Worm (Caenorhabditis elegans) whole organism, L4 larva: ENCODE measurements around the gene ttr-6.

Experiments used
- D1046.2 ChIP-seq: fragments of 200-800 bp; sonication (Bioruptor generic); IDR thresholded peaks from 2 replicates; pipeline ENCODE4 v1.3.6; 2022; ENCODE audit warnings: missing genetic modification characterization, missing compliant biosample characterization
- F10B5.3 ChIP-seq: sonication (generic microtip); optimal IDR thresholded peaks from 2 replicates; lab custom pipeline; 2016; ENCODE audit warnings: mild to moderate bottlenecking, missing genetic modification characterization, missing compliant biosample characterization
- F44E2.7 ChIP-seq: fragments of 200-800 bp; sonication (Bioruptor generic); IDR thresholded peaks from 2 replicates; pipeline ENCODE4 v2.1.2; 2022; ENCODE audit warnings: missing genetic modification characterization, missing compliant biosample characterization
- T20F7.1 ChIP-seq: fragments of 200-800 bp; sonication (Bioruptor generic); optimal IDR thresholded peaks from 2 replicates; lab custom pipeline; 2018; ENCODE audit warnings: mild to moderate bottlenecking, missing genetic modification characterization, missing compliant biosample characterization
- Y48G9A.11 ChIP-seq: fragments of 200-800 bp; sonication (Bioruptor generic); IDR thresholded peaks from 2 replicates; pipeline ENCODE4 v1.3.6; 2022; ENCODE audit warnings: missing genetic modification reagents, missing genetic modification characterization, missing compliant biosample characterization
- ZK337.2 ChIP-seq: fragments of 200-800 bp; sonication (Bioruptor generic); IDR thresholded peaks from 2 replicates; pipeline ENCODE4 v1.3.6; 2022; ENCODE audit warnings: missing genetic modification reagents, missing genetic modification characterization, missing compliant biosample characterization
- daf-12 ChIP-seq: fragments of 150-350 bp; optimal IDR thresholded peaks from 2 replicates; lab custom pipeline; 2014; ENCODE audit warnings: missing biosample characterization, missing genetic modification reagents, missing genetic modification characterization
- dmd-6 ChIP-seq: fragments of 200-800 bp; sonication (Bioruptor generic); IDR thresholded peaks from 2 replicates; pipeline ENCODE4 v1.3.6; 2022; ENCODE audit warnings: missing genetic modification reagents, missing genetic modification characterization, missing compliant biosample characterization
- egl-27 ChIP-seq: sonication (generic microtip); optimal IDR thresholded peaks from 3 replicates; lab custom pipeline; 2017; ENCODE audit warnings: missing biosample characterization, missing genetic modification reagents, missing genetic modification characterization
- egl-43 ChIP-seq: fragments of 200-800 bp; sonication (Bioruptor generic); IDR thresholded peaks from 2 replicates; pipeline ENCODE4 v1.3.6; 2022; ENCODE audit warnings: missing genetic modification reagents, missing genetic modification characterization, missing compliant biosample characterization
- gei-8 ChIP-seq: fragments of 200-800 bp; sonication (Bioruptor generic); optimal IDR thresholded peaks from 2 replicates; lab custom pipeline; 2018; ENCODE audit warnings: mild to moderate bottlenecking, missing genetic modification characterization, missing compliant biosample characterization
- lin-29 ChIP-seq: fragments of 200-800 bp; sonication (Bioruptor generic); IDR thresholded peaks from 2 replicates; pipeline ENCODE4 v1.3.6; 2022; ENCODE audit warnings: missing genetic modification reagents, missing genetic modification characterization, missing compliant biosample characterization
- lin-39 ChIP-seq: fragments of 150-350 bp; optimal IDR thresholded peaks from 2 replicates; lab custom pipeline; 2014; ENCODE audit warnings: missing biosample characterization, missing genetic modification reagents, missing genetic modification characterization
- lir-3 ChIP-seq: sonication (generic microtip); optimal IDR thresholded peaks from 2 replicates; lab custom pipeline; 2016; ENCODE audit warnings: mild to moderate bottlenecking, missing genetic modification characterization, missing compliant biosample characterization
- mes-2 ChIP-seq: sonication (generic microtip); optimal IDR thresholded peaks from 2 replicates; lab custom pipeline; 2016; ENCODE audit warnings: missing genotype, mild to moderate bottlenecking, missing genetic modification characterization, missing compliant biosample characterization; ENCODE audit not compliant: poor library complexity, severe bottlenecking
- mxl-2 ChIP-seq: fragments of 200-800 bp; sonication (Bioruptor generic); conservative IDR thresholded peaks from 2 replicates; pipeline ENCODE4 v1.3.6; 2022; ENCODE audit warnings: missing genetic modification reagents, missing genetic modification characterization, missing compliant biosample characterization
- mxl-3 ChIP-seq: fragments of 200-800 bp; sonication (Bioruptor generic); optimal IDR thresholded peaks from 2 replicates; lab custom pipeline; 2018; ENCODE audit warnings: mild to moderate bottlenecking, missing genetic modification characterization, missing compliant biosample characterization
- nhr-10 ChIP-seq: fragments of 150-350 bp; optimal IDR thresholded peaks from 2 replicates; lab custom pipeline; 2014; ENCODE audit warnings: missing biosample characterization, missing genetic modification characterization
- nhr-102 ChIP-seq: sonication (generic microtip); optimal IDR thresholded peaks from 2 replicates; lab custom pipeline; 2016; ENCODE audit warnings: mild to moderate bottlenecking, missing genetic modification characterization, moderate library complexity, missing compliant biosample characterization
- nhr-28 ChIP-seq: fragments of 150-350 bp; optimal IDR thresholded peaks from 2 replicates; lab custom pipeline; 2014; ENCODE audit warnings: missing biosample characterization, missing genetic modification characterization
- nhr-41 ChIP-seq: fragments of 200-800 bp; sonication (Bioruptor generic); IDR thresholded peaks from 2 replicates; pipeline ENCODE4 v1.3.6; 2022; ENCODE audit warnings: missing genetic modification reagents, missing genetic modification characterization, missing compliant biosample characterization
- nhr-42 ChIP-seq: fragments of 200-800 bp; sonication (Bioruptor generic); IDR thresholded peaks from 2 replicates; pipeline ENCODE4 v1.3.6; 2022; ENCODE audit warnings: missing genetic modification characterization, missing compliant biosample characterization
- nhr-76 ChIP-seq: fragments of 150-350 bp; optimal IDR thresholded peaks from 2 replicates; lab custom pipeline; 2014; ENCODE audit warnings: missing biosample characterization, missing genetic modification characterization
- saeg-2 ChIP-seq: fragments of 200-800 bp; sonication (Bioruptor generic); IDR thresholded peaks from 2 replicates; pipeline ENCODE4 v1.3.6; 2022; ENCODE audit warnings: missing genetic modification reagents, missing genetic modification characterization, missing compliant biosample characterization
- sdz-12 ChIP-seq: fragments of 200-800 bp; sonication (Bioruptor generic); optimal IDR thresholded peaks from 2 replicates; lab custom pipeline; 2018; ENCODE audit warnings: mild to moderate bottlenecking, missing genetic modification characterization, missing compliant biosample characterization
- set-16 ChIP-seq: fragments of 200-800 bp; sonication (Bioruptor generic); IDR thresholded peaks from 2 replicates; pipeline ENCODE4 v1.3.6; 2022; ENCODE audit warnings: missing genetic modification reagents, missing genetic modification characterization, missing compliant biosample characterization
- snpc-1.2 ChIP-seq: fragments of 200-800 bp; sonication (Bioruptor generic); IDR thresholded peaks from 2 replicates; pipeline ENCODE4 v1.3.6; 2022; ENCODE audit warnings: missing genetic modification reagents, missing genetic modification characterization, missing compliant biosample characterization
- snpc-4 ChIP-seq: fragments of 150-350 bp; optimal IDR thresholded peaks from 2 replicates; lab custom pipeline; 2014; ENCODE audit warnings: missing biosample characterization, missing genetic modification characterization
- tag-97 ChIP-seq: fragments of 200-800 bp; sonication (Bioruptor generic); IDR thresholded peaks from 2 replicates; pipeline ENCODE4 v1.3.6; 2022; ENCODE audit warnings: missing genetic modification characterization, missing compliant biosample characterization
- unc-62 ChIP-seq, 3 experiments: fragments of 150-350 bp in 1 of 3; sonication (generic microtip); optimal IDR thresholded peaks in 2 of 3; peaks in 1 of 3; 1 replicate in 1 of 3; 2 replicates in 2 of 3; lab custom pipeline; 2014 to 2017; ENCODE audit warnings: missing biosample characterization in 3 of 3, missing genetic modification characterization in 3 of 3, missing genetic modification reagents in 3 of 3, missing genotype in 1 of 3
- zip-2 ChIP-seq: fragments of 150-350 bp; optimal IDR thresholded peaks from 2 replicates; lab custom pipeline; 2014; ENCODE audit warnings: missing biosample characterization, missing genetic modification characterization
- ztf-11 ChIP-seq: fragments of 150-350 bp; optimal IDR thresholded peaks from 2 replicates; lab custom pipeline; 2014; ENCODE audit warnings: missing biosample characterization, missing genetic modification characterization

The ttr-6 gene

ce11 chrX:6588495-6588894, 8.4 kb downstream of the ttr-6 start, which contains the start of gene fbxl-4:
Gene fbxl-4, plus strand, starts transcription at chrX:6588795.
- no peak for TF ChIP-seq F10B5.3
- TF ChIP-seq lin-39 (tag; lab: Kevin White, UChicago), result no peak
- no peak for TF ChIP-seq zip-2
- TF ChIP-seq snpc-1.2, result no peak
- no peak for TF ChIP-seq Y48G9A.11
- TF ChIP-seq saeg-2 (GFP tag; lab: Robert Waterston, UW), result no peak
- TF ChIP-seq nhr-76 (tag; lab: Kevin White, UChicago), result no peak
- TF ChIP-seq nhr-102 (tag; lab: Kevin White, UChicago), result no peak
- TF ChIP-seq mxl-2, result no peak
- no peak for TF ChIP-seq nhr-42
- no peak for TF ChIP-seq nhr-10 (tag; lab: Kevin White, UChicago)
- no peak for TF ChIP-seq lir-3 (tag; lab: Kevin White, UChicago)
- TF ChIP-seq T20F7.1 (GFP tag; lab: Kevin White, UChicago), result no peak
- TF ChIP-seq lin-29, result no peak
- TF ChIP-seq snpc-4 (tag; lab: Kevin White, UChicago), result no peak
- TF ChIP-seq daf-12 (tag; lab: Kevin White, UChicago), result no peak
- no peak for TF ChIP-seq dmd-6 (GFP tag; lab: Robert Waterston, UW)
- TF ChIP-seq, all 104 proteins: peak for 0

ce11 chrX:6583385-6583784, 13.5 kb downstream of the ttr-6 start:
- TF ChIP-seq unc-62 (GFP tag; optimal IDR thresholded peaks at IDR 0.05 in 1 of 2; lab: Kevin White, UChicago), result peak in 1 of 2 experiments; percentile 93
- no peak for TF ChIP-seq unc-62 (tag; optimal IDR thresholded peaks at IDR 0.05; lab: Kevin White, UChicago)
- TF ChIP-seq nhr-41, result no peak
- TF ChIP-seq, all 104 proteins: peak for 1

ce11 chrX:6575992-6576391, 20.9 kb downstream of the ttr-6 start:
- TF ChIP-seq unc-62 (GFP tag; optimal IDR thresholded peaks at IDR 0.05 in 1 of 2; lab: Kevin White, UChicago) (peak in 1 of 2 experiments; percentile 95), unc-62 (tag; optimal IDR thresholded peaks at IDR 0.05; lab: Kevin White, UChicago) (no peak), egl-27 (tag; lab: Kevin White, UChicago) (no peak)

ce11 chrX:6572987-6573386, 23.9 kb downstream of the ttr-6 start:
- TF ChIP-seq set-16 (GFP tag; lab: Robert Waterston, UW) (peak; percentile 57), nhr-28 (tag; lab: Kevin White, UChicago) (no peak)
- TF ChIP-seq, all 104 proteins: peak for 1

- TF ChIP-seq unc-62 (GFP tag; optimal IDR thresholded peaks at IDR 0.05 in 1 of 2; lab: Kevin White, UChicago), result peak in 1 of 2 experiments; percentile 71
- no peak for TF ChIP-seq unc-62 (tag; optimal IDR thresholded peaks at IDR 0.05; lab: Kevin White, UChicago)
- no peak for TF ChIP-seq F44E2.7 (GFP tag; lab: Robert Waterston, UW)
These were observed 27.3 kb downstream of the ttr-6 start, which contains the start of gene dop-3 for ce11 chrX:6569624-6570023. Gene dop-3, minus strand, starts transcription at chrX:6569724.

ce11 chrX:6562378-6562856, 34.5 kb downstream of the ttr-6 start, which contains the start of gene aaim-1:
Gene aaim-1, minus strand, starts transcription at chrX:6562428.
- TF ChIP-seq ZK337.2, result no peak
- no peak for TF ChIP-seq nhr-28 (tag; lab: Kevin White, UChicago)
- no peak for TF ChIP-seq lin-39 (tag; lab: Kevin White, UChicago)
- TF ChIP-seq dmd-6 (GFP tag; lab: Robert Waterston, UW), result peak; percentile 57
- no peak for TF ChIP-seq ztf-11 (tag; lab: Kevin White, UChicago)
- TF ChIP-seq tag-97 (GFP tag; lab: Robert Waterston, UW), result no peak
- peak in 1 of 2 experiments; percentile 53 for TF ChIP-seq unc-62 (GFP tag; optimal IDR thresholded peaks at IDR 0.05 in 1 of 2; lab: Kevin White, UChicago)
- no peak for TF ChIP-seq unc-62 (tag; optimal IDR thresholded peaks at IDR 0.05; lab: Kevin White, UChicago)
- TF ChIP-seq mes-2, result no peak
- no peak for TF ChIP-seq sdz-12 (GFP tag; lab: Kevin White, UChicago)
- 0 out of 2 replicates have a peak, but pooled peaks have one; percentile 12 for TF ChIP-seq egl-43 (GFP tag; lab: Robert Waterston, UW)
- no peak for TF ChIP-seq mxl-3 (GFP tag; lab: Kevin White, UChicago)
- TF ChIP-seq gei-8 (GFP tag; lab: Kevin White, UChicago), result no peak
- TF ChIP-seq D1046.2 (GFP tag; lab: Robert Waterston, UW), result no peak
